Fruit fly (Drosophila melanogaster): ENCODE results near the gene wat.

Gene wat

DNA sequence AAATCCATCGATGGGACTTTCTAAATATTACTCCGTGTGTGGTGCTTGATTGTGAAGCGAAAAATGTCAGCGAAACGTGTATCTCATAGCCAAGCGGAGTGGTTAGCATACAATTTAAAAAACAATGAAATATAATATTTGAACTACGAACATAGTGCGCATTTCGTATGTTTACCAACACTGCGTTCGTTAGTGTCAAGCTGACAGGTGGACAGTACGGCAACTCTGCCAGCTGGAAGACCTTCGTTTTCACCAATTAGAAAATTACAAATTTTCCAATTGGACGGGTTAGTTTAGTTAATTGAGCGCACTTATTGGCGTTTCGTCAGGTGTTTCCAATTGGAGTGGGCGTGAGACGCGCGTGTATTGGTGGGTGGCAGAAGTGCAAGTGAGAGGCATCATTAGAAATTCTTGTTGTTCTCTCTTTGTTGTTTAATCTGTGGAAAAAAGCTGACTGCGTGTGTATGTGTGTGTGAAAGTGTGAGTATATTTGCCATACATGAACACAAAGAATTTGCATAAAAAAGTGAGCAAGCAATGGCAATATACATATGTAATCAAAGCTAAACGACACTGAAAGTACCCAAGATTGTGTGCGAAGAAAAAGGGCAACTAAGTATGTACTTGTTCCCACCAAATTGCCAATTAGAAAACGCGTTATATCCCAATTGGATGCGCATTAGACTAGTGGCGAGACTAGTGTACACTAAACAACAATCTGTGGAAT, 19.7 kb upstream of the wat start (continued):
- TF ChIP-seq Doc3 (GFP tag; IDR thresholded peaks at IDR 0.05; ENCODE audit: partially characterized antibody) (0 out of 3 replicates have a peak, but pooled peaks have one; percentile 29), bsh (GFP tag; optimal IDR thresholded peaks at IDR 0.05) (no peak), inv (GFP tag; IDR thresholded peaks at IDR 0.05; ENCODE audit: partially characterized antibody) (no peak), wdn (GFP tag; IDR thresholded peaks at IDR 0.05) (0 out of 2 replicates have a peak, but pooled peaks have one; percentile 10), dimm (GFP tag; IDR thresholded peaks at IDR 0.05) (no peak), CG4328 (GFP tag; optimal IDR thresholded peaks at IDR 0.05) (no peak), Ptx1 (GFP tag; IDR thresholded peaks at IDR 0.05) (0 out of 2 replicates have a peak, but pooled peaks have one; percentile 7), CG7928 (GFP tag; optimal IDR thresholded peaks at IDR 0.05) (no peak), CG10321 (GFP tag; IDR thresholded peaks at IDR 0.05) (no peak), Six4 (GFP tag; optimal IDR thresholded peaks at IDR 0.05) (no peak), Sox100B (GFP tag; optimal IDR thresholded peaks at IDR 0.05) (no peak), Usf (GFP tag; optimal IDR thresholded peaks at IDR 0.05) (no peak)

DNA sequence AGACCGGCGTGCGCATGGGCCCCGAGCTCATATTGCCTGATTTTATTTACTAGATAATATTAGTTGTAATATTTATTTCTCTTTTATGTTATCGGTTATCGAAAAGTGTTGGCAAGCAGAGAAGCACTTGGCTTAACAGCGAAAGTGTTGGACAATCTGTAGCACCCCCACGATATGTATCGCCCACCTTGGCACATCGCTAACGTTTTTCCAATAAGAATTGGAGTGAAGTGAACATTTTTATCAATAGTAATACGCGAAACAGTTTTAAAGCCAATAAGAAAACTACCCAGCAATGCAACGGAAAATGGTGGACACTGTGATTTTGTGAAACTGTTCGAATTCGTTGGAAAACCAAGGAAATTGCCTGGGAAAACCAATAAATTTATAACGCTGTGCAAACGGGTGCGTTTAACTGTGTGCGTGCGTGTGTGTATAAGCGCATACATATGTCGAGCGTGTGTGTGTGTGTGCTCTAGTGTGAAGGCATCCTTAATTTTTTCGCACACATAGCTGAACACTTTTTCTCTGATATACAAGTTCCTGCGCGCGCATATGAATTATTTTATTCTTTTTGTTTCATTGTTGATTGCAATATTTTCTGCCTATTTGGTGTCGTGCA, 18.9 kb upstream of the wat start, which contains the start of the genes Slu7 and Pkc98E:
Slu7 (minus strand) TSS at position 112 of the 622 bp plus-strand sequence.
Pkc98E (plus strand) TSS at position 197 of the 622 bp plus-strand sequence.
- TF ChIP-seq caup (GFP tag; optimal IDR thresholded peaks at IDR 0.05; ENCODE audit: severe bottlenecking) = peak; percentile 72
- peak; percentile 33; the same call in 1 of the 3 replicates for TF ChIP-seq sr (GFP tag; IDR thresholded peaks at IDR 0.05)
- peak; percentile 60 for TF ChIP-seq sisA (GFP tag; IDR thresholded peaks at IDR 0.05)
- TF ChIP-seq knrl (GFP tag; IDR thresholded peaks at IDR 0.05; ENCODE audit: partially characterized antibody) = peak; percentile 88
- peak; percentile 31 for TF ChIP-seq kni (GFP tag; optimal IDR thresholded peaks at IDR 0.05)
- peak; percentile 30 for TF ChIP-seq CG16815 (GFP tag; optimal IDR thresholded peaks at IDR 0.05)
- peak; percentile 82 for TF ChIP-seq ato (GFP tag; IDR thresholded peaks at IDR 0.05; ENCODE audit: partially characterized antibody)
- TF ChIP-seq zfh1 (GFP tag; IDR thresholded peaks at IDR 0.05) = peak; percentile 73
- peak; percentile 55; the same call in 1 of the 2 replicates for TF ChIP-seq Atf6 (GFP tag; IDR thresholded peaks at IDR 0.05)
- TF ChIP-seq CG33557 (GFP tag; optimal IDR thresholded peaks at IDR 0.05) = peak; percentile 21
- TF ChIP-seq Ada2b (GFP tag; IDR thresholded peaks at IDR 0.05) = peak; percentile 13; the same call in 1 of the 2 replicates
- TF ChIP-seq CG12744 (GFP tag; optimal IDR thresholded peaks at IDR 0.05) = no peak
- peak; percentile 44 for TF ChIP-seq CG2712 (tag; optimal IDR thresholded peaks at IDR 0.05)
- TF ChIP-seq nmo (GFP tag; optimal IDR thresholded peaks at IDR 0.05) = peak; percentile 76
- peak; percentile 49; the same call in 1 of the 2 replicates for TF ChIP-seq cas (GFP tag; IDR thresholded peaks at IDR 0.05)
- TF ChIP-seq CG17385 (GFP tag; optimal IDR thresholded peaks at IDR 0.05) = peak; percentile 58
- peak; percentile 49 for TF ChIP-seq ems (GFP tag; optimal IDR thresholded peaks at IDR 0.05)
- peak; percentile 80 for TF ChIP-seq Dll (GFP tag; IDR thresholded peaks at IDR 0.05; ENCODE audit: partially characterized antibody)
- peak; percentile 28 for TF ChIP-seq maf-S (GFP tag; optimal IDR thresholded peaks at IDR 0.05)
- no peak for TF ChIP-seq CG4707 (GFP tag; optimal IDR thresholded peaks at IDR 0.05)
- peak; percentile 68 for TF ChIP-seq CG34376 (GFP tag; optimal IDR thresholded peaks at IDR 0.05)
- peak; percentile 42 for TF ChIP-seq ERR (GFP tag; optimal IDR thresholded peaks at IDR 0.05)
- peak; percentile 58 for TF ChIP-seq Dad (GFP tag; optimal IDR thresholded peaks at IDR 0.05)
- TF ChIP-seq dmrt99B (tag; optimal IDR thresholded peaks at IDR 0.05) = peak; percentile 18
- TF ChIP-seq btn (GFP tag; optimal IDR thresholded peaks at IDR 0.05) = peak; percentile 15
- peak; percentile 10 for TF ChIP-seq schlank (tag; optimal IDR thresholded peaks at IDR 0.05)
- peak; percentile 21 for TF ChIP-seq Meics (GFP tag; optimal IDR thresholded peaks at IDR 0.05)
- TF ChIP-seq CG14050 (GFP tag; IDR thresholded peaks at IDR 0.05) = peak; percentile 25; the same call in 1 of the 3 replicates
- no peak for TF ChIP-seq toy (GFP tag; IDR thresholded peaks at IDR 0.05)
- TF ChIP-seq phol (tag; optimal IDR thresholded peaks at IDR 0.05) = peak; percentile 63
- no peak for TF ChIP-seq kah (GFP tag; optimal IDR thresholded peaks at IDR 0.05)
- TF ChIP-seq CG7839 (tag; optimal IDR thresholded peaks at IDR 0.05) = peak; percentile 31
- TF ChIP-seq luna (GFP tag; optimal IDR thresholded peaks at IDR 0.05) = peak; percentile 60
- peak; percentile 43 to 56 for TF ChIP-seq chif (GFP tag; optimal IDR thresholded peaks at IDR 0.05)
- peak; percentile 64 for TF ChIP-seq Mes4 (GFP tag; optimal IDR thresholded peaks at IDR 0.05)

All from whole organism, embryonic.